Worm (Caenorhabditis elegans): Measurements from ENCODE around the gene C11G10.1.

Gene C11G10.1

DNA sequence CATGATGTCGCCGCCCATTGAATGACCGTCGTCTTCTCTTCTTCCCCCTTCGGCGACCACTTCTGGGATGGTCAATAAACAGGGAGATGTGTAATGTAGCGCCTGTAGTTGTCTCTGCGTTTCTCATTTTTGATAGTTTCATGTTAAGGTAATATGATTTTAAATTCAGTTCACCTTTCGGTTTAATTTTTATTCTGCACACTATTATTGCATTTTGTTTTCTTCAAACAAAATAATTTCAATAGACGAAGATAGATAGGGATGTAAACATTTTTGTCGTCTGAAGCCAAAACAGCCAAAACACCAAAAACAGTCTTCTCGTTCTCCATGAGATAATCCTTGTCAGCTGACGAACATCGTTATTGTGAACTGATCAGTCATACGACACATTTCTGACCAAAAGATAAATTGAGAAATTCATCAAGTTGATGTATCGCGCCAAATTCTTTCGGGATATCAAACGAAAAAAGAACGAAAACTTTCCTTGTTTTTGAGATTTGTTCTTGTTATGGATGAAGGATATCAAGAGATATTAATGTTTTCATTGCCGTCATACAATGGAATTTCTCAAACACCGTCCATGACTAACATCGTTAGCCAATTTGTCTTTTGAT, at the start of gene C11G10.1:
TSS of gene C11G10.1 (minus strand) at position 51 of the 614 bp plus-strand sequence.
- no peak for TF ChIP-seq skn-1 (tag; optimal IDR thresholded peaks at IDR 0.05)
- TF ChIP-seq nhr-28 (tag; optimal IDR thresholded peaks at IDR 0.05) = peak; percentile 40
- no peak for TF ChIP-seq lin-38 (GFP tag; IDR thresholded peaks at IDR 0.05)
- no peak for TF ChIP-seq ZK337.2 (GFP tag; IDR thresholded peaks at IDR 0.05)
- TF ChIP-seq mdl-1 (tag; optimal IDR thresholded peaks at IDR 0.05) = peak in 1 of 2 experiments; percentile 39
- no peak for TF ChIP-seq T20F7.1 (GFP tag; optimal IDR thresholded peaks at IDR 0.05)
- TF ChIP-seq F37D6.2 (tag; optimal IDR thresholded peaks at IDR 0.05) = no peak
- TF ChIP-seq gei-8 (GFP tag; optimal IDR thresholded peaks at IDR 0.05) = no peak
- TF ChIP-seq R02D3.7 (tag; optimal IDR thresholded peaks at IDR 0.05) = no peak
- TF ChIP-seq dve-1 (tag; optimal IDR thresholded peaks at IDR 0.05; ENCODE audit: insufficient read depth) = no peak
- no peak for TF ChIP-seq zip-2 (tag; optimal IDR thresholded peaks at IDR 0.05)
- TF ChIP-seq hlh-30 (tag; optimal IDR thresholded peaks at IDR 0.05; ENCODE audit: insufficient read depth) = peak; percentile 66
- no peak for TF ChIP-seq ces-1 (GFP tag; optimal IDR thresholded peaks at IDR 0.05)
- peak; percentile 44 for TF ChIP-seq hlh-11 (tag; optimal IDR thresholded peaks at IDR 0.05)
- no peak for TF ChIP-seq dmd-8 (GFP tag; IDR thresholded peaks at IDR 0.05)
- TF ChIP-seq aha-1 (tag) = peak; percentile 29
- no peak for TF ChIP-seq unc-130 (GFP tag; optimal IDR thresholded peaks at IDR 0.05)
- TF ChIP-seq ceh-28 (tag; optimal IDR thresholded peaks at IDR 0.05) = no peak

DNA sequence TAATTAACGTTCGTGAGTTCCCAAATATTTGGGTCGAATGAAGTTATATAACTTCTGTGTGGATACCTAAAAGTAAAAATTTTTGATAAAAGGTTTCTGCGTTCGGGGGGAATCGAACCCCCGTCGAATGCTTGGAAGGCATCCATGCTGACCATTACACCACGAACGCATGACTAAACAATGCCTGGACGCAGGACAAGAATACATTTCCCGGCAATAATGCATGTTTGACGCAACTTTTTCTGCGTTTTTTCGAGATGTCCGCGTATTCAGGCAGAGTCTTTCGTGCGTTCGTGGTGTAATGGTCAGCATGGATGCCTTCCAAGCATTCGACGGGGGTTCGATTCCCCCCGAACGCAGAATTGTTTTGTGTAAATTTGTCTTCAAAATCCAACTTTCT, 42.2 kb upstream of the C11G10.1 start:
- TF ChIP-seq Y5F2A.4 (GFP tag; optimal IDR thresholded peaks at IDR 0.05) (peak; percentile 70), dmd-6 (GFP tag; IDR thresholded peaks at IDR 0.05) (peak; percentile 86), hif-1 (tag; optimal IDR thresholded peaks at IDR 0.05) (peak; percentile 21 to 53), lin-38 (GFP tag; IDR thresholded peaks at IDR 0.05) (peak; percentile 81), gei-8 (GFP tag; optimal IDR thresholded peaks at IDR 0.05) (peak; percentile 68), lin-1 (GFP tag; IDR thresholded peaks at IDR 0.05) (peak; percentile 82), lsy-2 (tag; optimal IDR thresholded peaks at IDR 0.05) (peak in 1 of 2 experiments; percentile 59), nhr-48 (tag; optimal IDR thresholded peaks at IDR 0.05) (peak; percentile 48), F37D6.2 (tag; optimal IDR thresholded peaks at IDR 0.05) (peak; percentile 61), zfp-2 (tag; optimal IDR thresholded peaks at IDR 0.05) (no peak), F44E2.7 (GFP tag; IDR thresholded peaks at IDR 0.05) (peak; percentile 84), ceh-44 (GFP tag; IDR thresholded peaks at IDR 0.05) (peak; percentile 91; the same call in 1 of the 2 replicates), dmd-8 (GFP tag; IDR thresholded peaks at IDR 0.05) (peak; percentile 95), nhr-25 (tag; optimal IDR thresholded peaks at IDR 0.05; ENCODE audit: borderline replicate concordance, insufficient read depth) (peak; percentile 68), nhr-102 (tag; optimal IDR thresholded peaks at IDR 0.05) (peak; percentile 86), hmg-1.1 (GFP tag; IDR thresholded peaks at IDR 0.05) (peak; percentile 92), nhr-41 (GFP tag; IDR thresholded peaks at IDR 0.05) (peak; percentile 85), F10B5.3 (tag; optimal IDR thresholded peaks at IDR 0.05) (peak; percentile 36), unc-39 (tag; optimal IDR thresholded peaks at IDR 0.05) (no peak), nhr-10 (tag; optimal IDR thresholded peaks at IDR 0.05) (no peak), ceh-20 (GFP tag; IDR thresholded peaks at IDR 0.05) (peak; percentile 94), mxl-3 (GFP tag; optimal IDR thresholded peaks at IDR 0.05) (peak; percentile 65), ces-1 (GFP tag; optimal IDR thresholded peaks at IDR 0.05) (no peak), Y105C5A.15 (GFP tag; IDR thresholded peaks at IDR 0.05) (peak; percentile 69), duxl-1 (tag; optimal IDR thresholded peaks at IDR 0.05; ENCODE audit: poor library complexity) (peak; percentile 91), lin-15B (tag; optimal IDR thresholded peaks at IDR 0.05) (no peak), mdl-1 (tag; optimal IDR thresholded peaks at IDR 0.05) (peak in 1 of 2 experiments; percentile 62), daf-16 (GFP tag; optimal IDR thresholded peaks at IDR 0.05) (peak; percentile 82 to 83), daf-16 (tag; optimal IDR thresholded peaks at IDR 0.05) (peak; percentile 81), mdt-29 (GFP tag; IDR thresholded peaks at IDR 0.05) (peak; percentile 84), unc-130 (GFP tag; optimal IDR thresholded peaks at IDR 0.05) (peak; percentile 36), zip-11 (GFP tag; IDR thresholded peaks at IDR 0.05) (no peak), nhr-6 (tag; optimal IDR thresholded peaks at IDR 0.05) (peak; percentile 72), tra-1 (GFP tag; IDR thresholded peaks at IDR 0.05) (peak; percentile 93), lin-13 (GFP tag; optimal IDR thresholded peaks at IDR 0.05) (peak; percentile 76), ctbp-1 (GFP tag; IDR thresholded peaks at IDR 0.05) (peak; percentile 94), ztf-7 (tag; optimal IDR thresholded peaks at IDR 0.05) (peak; percentile 39)
